Worm (Caenorhabditis elegans) whole organism, L4/young adult: ENCODE data around the gene C28C12.12.

Experiments
- W03F9.2 ChIP-seq: fragments of 150-350 bp; optimal IDR thresholded peaks from 2 replicates; lab custom pipeline; 2014; ENCODE audit warnings: missing biosample characterization, missing genetic modification characterization
- dao-5 ChIP-seq: sonication (generic microtip); optimal IDR thresholded peaks from 2 replicates; lab custom pipeline; 2016; ENCODE audit warnings: missing genotype, missing genetic modification characterization, moderate library complexity, missing compliant biosample characterization
- him-1 ChIP-seq: sonication (generic microtip); optimal IDR thresholded peaks from 2 replicates; lab custom pipeline; 2016; ENCODE audit warnings: missing genotype, missing genetic modification reagents, missing genetic modification characterization, missing compliant biosample characterization

DNA sequence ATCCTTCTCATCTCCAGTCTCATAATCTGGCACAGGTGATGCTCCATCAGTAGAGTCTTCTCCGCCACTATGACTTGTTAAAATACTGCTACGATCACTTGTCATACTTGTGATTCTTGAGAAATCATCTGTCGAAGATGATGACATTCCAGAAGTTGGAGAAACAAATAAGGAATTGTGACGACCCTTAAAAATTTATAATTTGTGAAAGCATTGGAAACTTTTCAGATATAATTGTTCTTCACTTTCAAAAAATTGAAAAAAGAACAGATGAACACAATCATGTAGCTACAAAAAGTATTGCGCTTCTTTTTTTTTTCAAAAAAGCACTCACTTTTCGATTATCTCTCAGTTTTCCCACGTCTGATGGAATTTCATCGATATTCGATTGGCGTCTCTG is 9.9 kb upstream of the C28C12.12 start:
- no peak for TF ChIP-seq W03F9.2 (tag; lab: Kevin White, UChicago)
- no peak for TF ChIP-seq him-1 (tag; lab: Kevin White, UChicago)
- TF ChIP-seq dao-5: no peak
